Fruit fly (Drosophila melanogaster): ENCODE measurements around the gene bbx.

The bbx gene

dm6 chrX:21362878-21363277 is at the start of gene bbx, which contains the start of gene waw (continued):
- no peak for TF ChIP-seq Sox102F (GFP tag; optimal IDR thresholded peaks at IDR 0.05)
- peak; percentile 36 for TF ChIP-seq PHDP (tag; optimal IDR thresholded peaks at IDR 0.05)
- no peak for TF ChIP-seq sr (GFP tag; IDR thresholded peaks at IDR 0.05)
- no peak for TF ChIP-seq odd (GFP tag; optimal IDR thresholded peaks at IDR 0.05)
- TF ChIP-seq CG7987 (GFP tag; optimal IDR thresholded peaks at IDR 0.05), result peak; percentile 67
- TF ChIP-seq her (GFP tag; optimal IDR thresholded peaks at IDR 0.05), result peak; percentile 30
- TF ChIP-seq CG3726 (GFP tag; IDR thresholded peaks at IDR 0.05), result no peak
- no peak for TF ChIP-seq en (GFP tag; optimal IDR thresholded peaks at IDR 0.05)
- TF ChIP-seq slbo (GFP tag; IDR thresholded peaks at IDR 0.05), result no peak
- no peak for TF ChIP-seq CG17568 (GFP tag; optimal IDR thresholded peaks at IDR 0.05)
- no peak for TF ChIP-seq fru (optimal IDR thresholded peaks at IDR 0.05)
- TF ChIP-seq crol (GFP tag; IDR thresholded peaks at IDR 0.05), result no peak
- TF ChIP-seq Lhr (GFP tag; optimal IDR thresholded peaks at IDR 0.05), result peak; percentile 81
- peak; percentile 33 for TF ChIP-seq NfI (GFP tag; optimal IDR thresholded peaks at IDR 0.05)
- peak; percentile 27 for TF ChIP-seq CG2116 (GFP tag; optimal IDR thresholded peaks at IDR 0.05)
- peak; percentile 24 for TF ChIP-seq B-H2 (GFP tag; optimal IDR thresholded peaks at IDR 0.05)
- peak; percentile 3 for TF ChIP-seq CG18262 (tag; optimal IDR thresholded peaks at IDR 0.05)
- TF ChIP-seq Abd-B (GFP tag; optimal IDR thresholded peaks at IDR 0.05), result no peak
- TF ChIP-seq CG11695 (GFP tag; IDR thresholded peaks at IDR 0.05), result no peak
- no peak for TF ChIP-seq CG10654 (GFP tag; optimal IDR thresholded peaks at IDR 0.05)
- TF ChIP-seq CG4730 (GFP tag; IDR thresholded peaks at IDR 0.05), result no peak
- no peak for TF ChIP-seq gsb (GFP tag; IDR thresholded peaks at IDR 0.05)
- no peak for TF ChIP-seq ap (GFP tag; IDR thresholded peaks at IDR 0.05)
- no peak for TF ChIP-seq CG11085 (GFP tag; IDR thresholded peaks at IDR 0.05)
- TF ChIP-seq MTF-1 (GFP tag; optimal IDR thresholded peaks at IDR 0.05; ENCODE audit: borderline replicate concordance), result peak; percentile 11
- no peak for TF ChIP-seq CG1602 (GFP tag; optimal IDR thresholded peaks at IDR 0.05)
- no peak for TF ChIP-seq CG9932 (GFP tag; IDR thresholded peaks at IDR 0.05)
- no peak for TF ChIP-seq Doc3 (GFP tag; IDR thresholded peaks at IDR 0.05; ENCODE audit: partially characterized antibody)
- no peak for TF ChIP-seq bab2 (GFP tag; optimal IDR thresholded peaks at IDR 0.05)
- peak; percentile 71 for TF ChIP-seq MESR4 (GFP tag; optimal IDR thresholded peaks at IDR 0.05)
- TF ChIP-seq CG12744 (GFP tag; optimal IDR thresholded peaks at IDR 0.05), result no peak
- TF ChIP-seq CG6175 (GFP tag; IDR thresholded peaks at IDR 0.05), result no peak
- TF ChIP-seq Aef1 (GFP tag; IDR thresholded peaks at IDR 0.05), result no peak
- peak; percentile 26 for TF ChIP-seq CG17829 (tag; optimal IDR thresholded peaks at IDR 0.05)
- no peak for TF ChIP-seq run (tag; optimal IDR thresholded peaks at IDR 0.05)
- no peak for TF ChIP-seq CG17612 (GFP tag; IDR thresholded peaks at IDR 0.05)
- TF ChIP-seq chm (GFP tag; IDR thresholded peaks at IDR 0.05), result no peak
- no peak for TF ChIP-seq pum (GFP tag; optimal IDR thresholded peaks at IDR 0.05)
- TF ChIP-seq hkb (optimal IDR thresholded peaks at IDR 0.05), result no peak
- no peak for TF ChIP-seq hkb (GFP tag; IDR thresholded peaks at IDR 0.05)
- TF ChIP-seq abd-A (tag; optimal IDR thresholded peaks at IDR 0.05), result no peak
- TF ChIP-seq Hr78 (GFP tag; optimal IDR thresholded peaks at IDR 0.05), result no peak
- TF ChIP-seq cad (GFP tag; optimal IDR thresholded peaks at IDR 0.05), result no peak
- TF ChIP-seq CG16863 (GFP tag; optimal IDR thresholded peaks at IDR 0.05), result no peak
- TF ChIP-seq Nf-YB (GFP tag; optimal IDR thresholded peaks at IDR 0.05), result no peak
- no peak for TF ChIP-seq CG3163 (GFP tag; optimal IDR thresholded peaks at IDR 0.05)
- TF ChIP-seq E2f2 (GFP tag; IDR thresholded peaks at IDR 0.05), result peak; percentile 64
- TF ChIP-seq dmrt99B (tag; optimal IDR thresholded peaks at IDR 0.05), result no peak
- TF ChIP-seq CG9797 (GFP tag; optimal IDR thresholded peaks at IDR 0.05), result peak; percentile 87
- no peak for TF ChIP-seq ranshi (GFP tag; IDR thresholded peaks at IDR 0.05)
- no peak for TF ChIP-seq CG6765 (GFP tag; optimal IDR thresholded peaks at IDR 0.05)
- TF ChIP-seq lmd (GFP tag; IDR thresholded peaks at IDR 0.05), result peak; percentile 11; the same call in 1 of the 2 replicates
- TF ChIP-seq Tbp (GFP tag; optimal IDR thresholded peaks at IDR 0.05), result no peak

Data from whole organism, embryonic.